Fruit fly (Drosophila melanogaster) whole organism, wandering third instar larva: Measurements from ENCODE around the gene pav.

Source experiments
- Hr78 ChIP-seq: fragments of >200 bp; optimal IDR thresholded peaks from 2 replicates; lab custom pipeline; 2017; ENCODE audit warnings: missing biosample characterization, missing genetic modification characterization
- Myc ChIP-seq: fragments of >200 bp; optimal IDR thresholded peaks from 2 replicates; lab custom pipeline; 2017
- OdsH ChIP-seq: fragments of 200-800 bp; sonication (Bioruptor generic); optimal IDR thresholded peaks from 2 replicates; lab custom pipeline; 2016; ENCODE audit warnings: missing biosample characterization, mild to moderate bottlenecking, missing genetic modification characterization
- dsf ChIP-seq: sonication (Bioruptor generic); optimal IDR thresholded peaks from 2 replicates; lab custom pipeline; 2016; ENCODE audit warnings: missing biosample characterization, missing genetic modification characterization, borderline replicate concordance
- h ChIP-seq: fragments of 200-800 bp; sonication (Bioruptor generic); optimal IDR thresholded peaks from 3 replicates; lab custom pipeline; 2016; ENCODE audit warnings: missing biosample characterization, mild to moderate bottlenecking, missing genetic modification characterization
- rgr ChIP-seq: fragments of 200-800 bp; sonication (Bioruptor generic); optimal IDR thresholded peaks from 3 replicates; lab custom pipeline; 2016; ENCODE audit warnings: missing biosample characterization, mild to moderate bottlenecking, missing genetic modification characterization
- sage ChIP-seq: fragments of 200-800 bp; sonication (Bioruptor generic); optimal IDR thresholded peaks from 2 replicates; lab custom pipeline; 2016; ENCODE audit warnings: missing biosample characterization, mild to moderate bottlenecking, missing genetic modification characterization

dm6 chr3L:4272167-4272773, 29.7 kb downstream of the pav start:
- TF ChIP-seq rgr (GFP tag; lab: Kevin White, UChicago) (no peak), dsf (GFP tag; lab: Kevin White, UChicago) (no peak), OdsH (GFP tag; lab: Kevin White, UChicago) (no peak), Myc (lab: Kevin White, UChicago) (no peak), h (no peak), sage (no peak), Hr78 (no peak)
